Worm (Caenorhabditis elegans): ENCODE measurements around the gene spr-1.

The spr-1 gene

ce11 chrV:8132926-8133325 lies 3.8 kb upstream of the spr-1 start, which contains the start of gene D1014.4 (continued):
- no peak for TF ChIP-seq zag-1 (tag; optimal IDR thresholded peaks at IDR 0.05)
- no peak for TF ChIP-seq tra-1 (GFP tag; IDR thresholded peaks at IDR 0.05)
- no peak for TF ChIP-seq F10B5.3 (tag; optimal IDR thresholded peaks at IDR 0.05)
- TF ChIP-seq ZK337.2 (GFP tag; IDR thresholded peaks at IDR 0.05), result no peak

- TF ChIP-seq Y5F2A.4 (GFP tag; optimal IDR thresholded peaks at IDR 0.05) (no peak), lin-1 (GFP tag; IDR thresholded peaks at IDR 0.05) (no peak), nhr-102 (tag; optimal IDR thresholded peaks at IDR 0.05) (no peak), spr-1 (tag; optimal IDR thresholded peaks at IDR 0.05) (no peak), zfp-3 (GFP tag; conservative IDR thresholded peaks at IDR 0.05) (0 out of 2 replicates have a peak, but pooled peaks have one; percentile 20), fkh-10 (GFP tag; optimal IDR thresholded peaks at IDR 0.05) (no peak), aha-1 (tag) (no peak), lin-39 (tag; optimal IDR thresholded peaks at IDR 0.05) (no peak), nhr-42 (GFP tag; IDR thresholded peaks at IDR 0.05) (no peak), nhr-11 (tag; optimal IDR thresholded peaks at IDR 0.05) (no peak), Y48G9A.11 (GFP tag; IDR thresholded peaks at IDR 0.05) (no peak), set-16 (GFP tag; IDR thresholded peaks at IDR 0.05) (no peak), snpc-1.2 (GFP tag; IDR thresholded peaks at IDR 0.05) (no peak), T26A8.4 (GFP tag; IDR thresholded peaks at IDR 0.05) (peak; percentile 36; the same call in 1 of the 2 replicates), mdt-29 (GFP tag; IDR thresholded peaks at IDR 0.05) (no peak), hlh-11 (tag; optimal IDR thresholded peaks at IDR 0.05) (no peak), ces-1 (GFP tag; optimal IDR thresholded peaks at IDR 0.05) (no peak), dmd-6 (GFP tag; IDR thresholded peaks at IDR 0.05) (no peak), lin-38 (GFP tag; IDR thresholded peaks at IDR 0.05) (0 out of 2 replicates have a peak, but pooled peaks have one; percentile 17), mxl-3 (GFP tag; optimal IDR thresholded peaks at IDR 0.05) (no peak), lir-3 (tag; optimal IDR thresholded peaks at IDR 0.05) (no peak), unc-62 (GFP tag; optimal IDR thresholded peaks at IDR 0.05 in 1 of 2) (no peak), unc-62 (tag; optimal IDR thresholded peaks at IDR 0.05) (no peak), ama-1 (optimal IDR thresholded peaks at IDR 0.05) (peak; percentile 3), dmd-8 (GFP tag; IDR thresholded peaks at IDR 0.05) (no peak), pqm-1 (tag; optimal IDR thresholded peaks at IDR 0.05) (no peak), daf-12 (tag; optimal IDR thresholded peaks at IDR 0.05) (no peak)
Observed at ce11 chrV:8131628-8132027, 2.5 kb upstream of the spr-1 start.

ce11 chrV:8130812-8131211 lies 1.7 kb upstream of the spr-1 start:
- no peak for TF ChIP-seq dmd-8 (GFP tag; IDR thresholded peaks at IDR 0.05)
- TF ChIP-seq hlh-11 (tag; optimal IDR thresholded peaks at IDR 0.05), result no peak
- no peak for TF ChIP-seq ceh-62 (tag; optimal IDR thresholded peaks at IDR 0.05)
- no peak for TF ChIP-seq daf-12 (tag; optimal IDR thresholded peaks at IDR 0.05)
- TF ChIP-seq snpc-4 (tag; optimal IDR thresholded peaks at IDR 0.05), result no peak
- TF ChIP-seq nhr-28 (tag; optimal IDR thresholded peaks at IDR 0.05), result no peak
- TF ChIP-seq ces-1 (GFP tag; optimal IDR thresholded peaks at IDR 0.05), result no peak
- no peak for TF ChIP-seq fos-1 (tag; optimal IDR thresholded peaks at IDR 0.05)
- TF ChIP-seq F37D6.2 (tag; optimal IDR thresholded peaks at IDR 0.05), result no peak
- no peak for TF ChIP-seq nhr-48 (tag; optimal IDR thresholded peaks at IDR 0.05)
- no peak for TF ChIP-seq nhr-25 (tag; optimal IDR thresholded peaks at IDR 0.05; ENCODE audit: borderline replicate concordance, insufficient read depth)
- TF ChIP-seq nhr-11 (tag; optimal IDR thresholded peaks at IDR 0.05), result no peak
- TF ChIP-seq nhr-111 (GFP tag; optimal IDR thresholded peaks at IDR 0.05), result no peak
- TF ChIP-seq D1046.2 (GFP tag; IDR thresholded peaks at IDR 0.05), result no peak
- TF ChIP-seq Y75B8A.6 (GFP tag; IDR thresholded peaks at IDR 0.05), result no peak
- TF ChIP-seq tag-97 (GFP tag; IDR thresholded peaks at IDR 0.05), result no peak
- TF ChIP-seq hif-1 (tag; optimal IDR thresholded peaks at IDR 0.05), result no peak
- TF ChIP-seq nhr-42 (GFP tag; IDR thresholded peaks at IDR 0.05), result no peak
- TF ChIP-seq zfp-2 (tag; optimal IDR thresholded peaks at IDR 0.05), result no peak
- TF ChIP-seq mxl-3 (GFP tag; optimal IDR thresholded peaks at IDR 0.05), result no peak
